Worm (Caenorhabditis elegans): ENCODE measurements around the gene ttr-36.

Gene ttr-36

ce11 chrX:6510627-6511026 lies at the start of gene ttr-36:
Gene ttr-36 (plus strand): TSS chrX:6510927.
- no peak for TF ChIP-seq pqm-1 (tag; optimal IDR thresholded peaks at IDR 0.05)
- no peak for TF ChIP-seq ceh-45 (GFP tag; IDR thresholded peaks at IDR 0.05)
- no peak for TF ChIP-seq madf-2 (tag; optimal IDR thresholded peaks at IDR 0.05)
- no peak for TF ChIP-seq unc-86 (tag; optimal IDR thresholded peaks at IDR 0.05)
- TF ChIP-seq pha-2 (tag; optimal IDR thresholded peaks at IDR 0.05) = no peak
- no peak for TF ChIP-seq sox-2 (GFP tag; IDR thresholded peaks at IDR 0.05)
- no peak for TF ChIP-seq Y22D7AL.16 (tag; optimal IDR thresholded peaks at IDR 0.05)
- no peak for TF ChIP-seq K09A11.1 (tag; optimal IDR thresholded peaks at IDR 0.05; ENCODE audit: insufficient read depth)
- no peak for TF ChIP-seq npax-4 (tag; optimal IDR thresholded peaks at IDR 0.05)
- TF ChIP-seq nhr-232 (tag; optimal IDR thresholded peaks at IDR 0.05) = no peak
- no peak for TF ChIP-seq tbx-2 (tag; optimal IDR thresholded peaks at IDR 0.05)
- TF ChIP-seq hlh-8 (tag; optimal IDR thresholded peaks at IDR 0.05) = no peak

ce11 chrX:6461729-6462128 lies 49.0 kb upstream of the ttr-36 start, which contains the start of gene K04E7.1:
Gene K04E7.1 (plus strand): TSS chrX:6462029.
- no peak for TF ChIP-seq pros-1 (tag; optimal IDR thresholded peaks at IDR 0.05)
- no peak for TF ChIP-seq sdc-2 (tag; optimal IDR thresholded peaks at IDR 0.05)
- no peak for TF ChIP-seq unc-42 (tag; optimal IDR thresholded peaks at IDR 0.05)
- TF ChIP-seq lim-6 (tag; optimal IDR thresholded peaks at IDR 0.05) = no peak
- TF ChIP-seq ceh-14 (tag; optimal IDR thresholded peaks at IDR 0.05) = no peak

- TF ChIP-seq pag-3 (tag; optimal IDR thresholded peaks at IDR 0.05; ENCODE audit: borderline replicate concordance) (no peak), syd-9 (tag; optimal IDR thresholded peaks at IDR 0.05) (no peak), F13H6.1 (tag; optimal IDR thresholded peaks at IDR 0.05) (no peak), ttx-3 (tag; optimal IDR thresholded peaks at IDR 0.05) (no peak), pros-1 (tag; optimal IDR thresholded peaks at IDR 0.05) (no peak), ceh-31 (tag; optimal IDR thresholded peaks at IDR 0.05) (no peak), hlh-13 (GFP tag; optimal IDR thresholded peaks at IDR 0.05) (no peak), unc-55 (GFP tag; optimal IDR thresholded peaks at IDR 0.05) (no peak), ceh-18 (tag; optimal IDR thresholded peaks at IDR 0.05) (no peak), hlh-15 (tag; optimal IDR thresholded peaks at IDR 0.05) (no peak), zip-5 (tag; optimal IDR thresholded peaks at IDR 0.05) (no peak)
These were observed 48.2 kb upstream of the ttr-36 start for ce11 chrX:6462479-6462878.

- TF ChIP-seq elt-4 (tag; optimal IDR thresholded peaks at IDR 0.05) (no peak), ceh-14 (tag; optimal IDR thresholded peaks at IDR 0.05) (no peak), ceh-6 (GFP tag; optimal IDR thresholded peaks at IDR 0.05) (no peak), hlh-8 (tag; optimal IDR thresholded peaks at IDR 0.05) (no peak), ref-2 (tag; optimal IDR thresholded peaks at IDR 0.05) (no peak), lim-6 (tag; optimal IDR thresholded peaks at IDR 0.05) (no peak), ceh-24 (tag; optimal IDR thresholded peaks at IDR 0.05) (no peak), F13H6.1 (tag; optimal IDR thresholded peaks at IDR 0.05) (no peak), ahr-1 (tag; optimal IDR thresholded peaks at IDR 0.05) (no peak), madf-2 (tag; optimal IDR thresholded peaks at IDR 0.05) (no peak), T23F11.4 (GFP tag; optimal IDR thresholded peaks at IDR 0.05) (no peak), K09A11.1 (tag; optimal IDR thresholded peaks at IDR 0.05; ENCODE audit: insufficient read depth) (no peak)
These were observed 47.7 kb upstream of the ttr-36 start, which contains the start of gene C15B12.2 for ce11 chrX:6462995-6463462. Gene C15B12.2 (plus strand): TSS chrX:6463412.

ce11 chrX:6467462-6467861 lies 43.3 kb upstream of the ttr-36 start, which contains the start of gene C15B12.3:
Gene C15B12.3 (minus strand): TSS chrX:6467562.
- no peak for TF ChIP-seq Y22D7AL.16 (tag; optimal IDR thresholded peaks at IDR 0.05)
- TF ChIP-seq ceh-2 (tag; optimal IDR thresholded peaks at IDR 0.05) = no peak
- no peak for TF ChIP-seq hlh-8 (tag; optimal IDR thresholded peaks at IDR 0.05)
- no peak for TF ChIP-seq lim-6 (tag; optimal IDR thresholded peaks at IDR 0.05)
- TF ChIP-seq F13H6.1 (tag; optimal IDR thresholded peaks at IDR 0.05) = no peak
- no peak for TF ChIP-seq ceh-19 (GFP tag; optimal IDR thresholded peaks at IDR 0.05)
- TF ChIP-seq fkh-6 (tag; optimal IDR thresholded peaks at IDR 0.05) = no peak
- TF ChIP-seq ama-1 (optimal IDR thresholded peaks at IDR 0.05) = no peak
